Worm (Caenorhabditis elegans): Measurements from ENCODE around the gene M142.5.

M142.5 gene

ce11 chrIII:10920044-10920443 is 11.0 kb upstream of the M142.5 start, which contains the start of gene vab-7:
TSS of gene vab-7 (plus strand) at chrIII:10920344.
- TF ChIP-seq Y55F3AM.14 (GFP tag; optimal IDR thresholded peaks at IDR 0.05) = no peak
- no peak for TF ChIP-seq ceh-82 (tag; optimal IDR thresholded peaks at IDR 0.05)
- no peak for TF ChIP-seq mbf-1 (tag; optimal IDR thresholded peaks at IDR 0.05)
- no peak for TF ChIP-seq nhr-12 (tag; optimal IDR thresholded peaks at IDR 0.05)
- no peak for TF ChIP-seq ztf-1 (GFP tag; conservative IDR thresholded peaks at IDR 0.05)
- TF ChIP-seq elt-3 (tag; optimal IDR thresholded peaks at IDR 0.05) = no peak
- TF ChIP-seq nhr-6 (tag; optimal IDR thresholded peaks at IDR 0.05) = no peak
- TF ChIP-seq zag-1 (tag; optimal IDR thresholded peaks at IDR 0.05) = no peak
- TF ChIP-seq egl-27 (tag; optimal IDR thresholded peaks at IDR 0.05) = no peak
- TF ChIP-seq nhr-10 (tag; optimal IDR thresholded peaks at IDR 0.05) = no peak
- no peak for TF ChIP-seq alr-1 (tag; optimal IDR thresholded peaks at IDR 0.05)
- TF ChIP-seq dmd-4 (tag; optimal IDR thresholded peaks at IDR 0.05) = no peak
- no peak for TF ChIP-seq C34F6.9 (tag; optimal IDR thresholded peaks at IDR 0.05)
- no peak for TF ChIP-seq blmp-1 (tag; optimal IDR thresholded peaks at IDR 0.05; ENCODE audit: insufficient read depth)
- TF ChIP-seq lin-39 (tag; optimal IDR thresholded peaks at IDR 0.05) = no peak
- no peak for TF ChIP-seq nhr-237 (tag; optimal IDR thresholded peaks at IDR 0.05)

DNA sequence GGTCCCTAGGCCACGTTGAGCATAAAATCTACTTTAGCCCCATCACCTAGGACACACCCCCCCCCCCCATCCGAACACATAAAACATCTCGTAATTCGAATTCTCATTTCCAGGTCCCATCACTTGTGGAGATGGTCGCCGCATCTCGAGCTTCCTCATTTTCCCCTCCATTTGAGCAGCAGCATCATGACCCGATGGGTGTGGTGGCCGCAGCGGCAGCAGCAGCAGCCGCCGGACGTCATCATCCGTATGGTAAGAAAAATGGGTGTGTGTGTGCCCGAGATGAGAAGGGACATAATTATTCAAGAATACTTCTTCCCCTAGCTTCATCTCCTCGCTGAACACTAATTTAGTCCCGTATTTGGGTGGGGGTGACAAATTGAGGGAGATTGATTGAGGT is 9.5 kb upstream of the M142.5 start:
- TF ChIP-seq ZK546.5 (tag; optimal IDR thresholded peaks at IDR 0.05) = no peak
- no peak for TF ChIP-seq zag-1 (tag; optimal IDR thresholded peaks at IDR 0.05)
- no peak for TF ChIP-seq skn-1 (tag; optimal IDR thresholded peaks at IDR 0.05)
- no peak for TF ChIP-seq snpc-4 (tag; optimal IDR thresholded peaks at IDR 0.05)
- no peak for TF ChIP-seq blmp-1 (tag; optimal IDR thresholded peaks at IDR 0.05; ENCODE audit: insufficient read depth)

- TF ChIP-seq nhr-6 (tag; optimal IDR thresholded peaks at IDR 0.05) (no peak), nhr-21 (tag; optimal IDR thresholded peaks at IDR 0.05) (no peak), crh-2 (tag; optimal IDR thresholded peaks at IDR 0.05) (no peak), nhr-77 (tag; optimal IDR thresholded peaks at IDR 0.05) (no peak), unc-62 (GFP tag; optimal IDR thresholded peaks at IDR 0.05) (no peak), zag-1 (tag; optimal IDR thresholded peaks at IDR 0.05) (no peak), lin-11 (tag; optimal IDR thresholded peaks at IDR 0.05) (no peak), nhr-237 (tag; optimal IDR thresholded peaks at IDR 0.05) (no peak), mdl-1 (tag; optimal IDR thresholded peaks at IDR 0.05) (no peak), F13H6.1 (tag; optimal IDR thresholded peaks at IDR 0.05) (no peak), ztf-4 (tag; optimal IDR thresholded peaks at IDR 0.05) (no peak), ceh-16 (tag; optimal IDR thresholded peaks at IDR 0.05) (no peak), snpc-4 (tag; optimal IDR thresholded peaks at IDR 0.05) (no peak)
Observed at ce11 chrIII:10923539-10923938, 7.5 kb upstream of the M142.5 start.

- no peak for TF ChIP-seq ceh-82 (tag; optimal IDR thresholded peaks at IDR 0.05)
- TF ChIP-seq blmp-1 (tag; optimal IDR thresholded peaks at IDR 0.05; ENCODE audit: insufficient read depth) = no peak
- no peak for TF ChIP-seq F13H6.1 (tag; optimal IDR thresholded peaks at IDR 0.05)
- no peak for TF ChIP-seq mdl-1 (tag; optimal IDR thresholded peaks at IDR 0.05)
Observed at ce11 chrIII:10933331-10933730, 2.3 kb downstream of the M142.5 start, which contains the start of gene M142.8. TSS of gene M142.8 (plus strand) at chrIII:10933631.

DNA sequence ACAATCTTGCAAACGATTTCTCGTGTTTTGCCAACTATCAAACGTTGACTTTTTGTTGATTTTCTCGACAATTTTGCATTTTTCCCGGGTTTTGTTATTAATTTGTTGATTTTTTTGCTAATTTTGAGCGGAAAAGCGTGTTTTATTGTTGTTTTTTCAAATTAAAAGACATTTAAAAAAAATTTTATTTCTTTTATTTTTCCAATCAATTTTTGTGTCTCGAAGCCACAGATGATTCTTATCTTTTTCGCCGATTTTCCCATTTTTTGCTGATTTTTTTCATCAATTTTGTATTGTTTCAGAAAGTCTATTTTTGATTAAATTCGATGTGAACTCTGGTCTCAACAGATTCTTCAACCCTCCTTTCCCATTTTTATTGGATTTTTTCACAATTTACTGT is 4.9 kb downstream of the M142.5 start, which contains the start of gene rle-1:
Gene rle-1, plus strand, starts transcription at position 301 of the 400 bp plus-strand sequence.
- TF ChIP-seq dmd-4 (tag; optimal IDR thresholded peaks at IDR 0.05) (no peak), sma-3 (GFP tag; optimal IDR thresholded peaks at IDR 0.05) (no peak), C34F6.9 (tag; optimal IDR thresholded peaks at IDR 0.05) (no peak)

- TF ChIP-seq ceh-82 (tag; optimal IDR thresholded peaks at IDR 0.05) = no peak
- TF ChIP-seq skn-1 (tag; optimal IDR thresholded peaks at IDR 0.05) = no peak
- TF ChIP-seq mbf-1 (tag; optimal IDR thresholded peaks at IDR 0.05) = no peak
- no peak for TF ChIP-seq gmeb-1 (tag; optimal IDR thresholded peaks at IDR 0.05)
- TF ChIP-seq ZK546.5 (tag; optimal IDR thresholded peaks at IDR 0.05) = no peak
- TF ChIP-seq nhr-129 (tag; optimal IDR thresholded peaks at IDR 0.05) = no peak
- TF ChIP-seq nhr-237 (tag; optimal IDR thresholded peaks at IDR 0.05) = no peak
- no peak for TF ChIP-seq nhr-25 (tag; optimal IDR thresholded peaks at IDR 0.05)
- no peak for TF ChIP-seq fos-1 (tag; optimal IDR thresholded peaks at IDR 0.05)
- TF ChIP-seq sem-4 (tag; optimal IDR thresholded peaks at IDR 0.05) = no peak
- TF ChIP-seq nhr-23 (tag; optimal IDR thresholded peaks at IDR 0.05) = no peak
- TF ChIP-seq nhr-21 (tag; optimal IDR thresholded peaks at IDR 0.05) = no peak
- TF ChIP-seq lsy-2 (tag; optimal IDR thresholded peaks at IDR 0.05) = no peak
- TF ChIP-seq peb-1 (tag; optimal IDR thresholded peaks at IDR 0.05) = no peak
Observed at ce11 chrIII:10939184-10939583, 8.2 kb downstream of the M142.5 start.

Measured in whole organism, L2 larva.